Worm (Caenorhabditis elegans) whole organism, L1 larva: ENCODE data around the gene rab-6.1.

Experiments
- fkh-10 ChIP-seq: sonication (generic microtip); optimal IDR thresholded peaks from 2 replicates; lab custom pipeline; 2017; ENCODE audit warnings: missing biosample characterization, missing genetic modification reagents, missing genetic modification characterization
- jun-1 ChIP-seq: fragments of 150-350 bp; optimal IDR thresholded peaks from 2 replicates; lab custom pipeline; 2014; ENCODE audit warnings: missing biosample characterization, missing genetic modification reagents, missing genetic modification characterization
- lin-39 ChIP-seq: fragments of 150-350 bp; optimal IDR thresholded peaks from 2 replicates; lab custom pipeline; 2014; ENCODE audit warnings: missing biosample characterization, missing genetic modification reagents, missing genetic modification characterization
- lsy-2 ChIP-seq, 2 experiments: fragments of 150-350 bp; optimal IDR thresholded peaks; 2 replicates each; lab custom pipeline; 2014; ENCODE audit warnings: missing biosample characterization in 2 of 2, missing genetic modification characterization in 2 of 2
- nhr-84 ChIP-seq: sonication (generic microtip); optimal IDR thresholded peaks from 2 replicates; lab custom pipeline; 2017; ENCODE audit warnings: missing biosample characterization, missing genetic modification characterization
- rnt-1 ChIP-seq: sonication (generic microtip); optimal IDR thresholded peaks from 2 replicates; lab custom pipeline; 2016; ENCODE audit warnings: mild to moderate bottlenecking, missing genetic modification characterization, moderate library complexity, missing compliant biosample characterization

DNA sequence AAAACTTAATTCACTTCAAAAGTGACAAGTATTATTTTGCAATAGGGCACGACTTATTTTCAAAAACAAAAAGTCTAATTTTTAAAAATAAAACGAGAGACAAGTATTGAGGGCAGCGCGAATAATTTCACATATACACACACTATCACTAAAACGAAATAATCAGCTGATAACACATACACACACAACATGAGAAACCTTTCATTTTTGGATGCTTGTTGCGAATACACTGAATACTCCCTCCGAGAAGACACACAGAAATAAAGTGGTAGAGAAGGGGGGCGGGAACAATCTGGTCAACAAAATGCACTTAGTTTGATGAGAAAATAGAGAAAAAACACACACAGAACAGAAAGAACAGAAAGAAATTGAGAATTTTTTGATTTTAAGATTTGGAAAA, 21.3 kb downstream of the rab-6.1 start:
- TF ChIP-seq nhr-84 (tag; lab: Kevin White, UChicago) (no peak), rnt-1 (no peak), jun-1 (tag; lab: Kevin White, UChicago) (no peak), lin-39 (tag; lab: Kevin White, UChicago) (no peak), fkh-10 (GFP tag; lab: Kevin White, UChicago) (no peak), lsy-2 (tag; optimal IDR thresholded peaks at IDR 0.05; lab: Kevin White, UChicago) (no peak)
